Worm (Caenorhabditis elegans) whole organism, L2 larva: ENCODE measurements around the gene K08D8.1.

ENCODE experiments used
- F13H6.1 ChIP-seq: sonication (generic microtip); optimal IDR thresholded peaks from 2 replicates; lab custom pipeline; 2016; ENCODE audit warnings: missing genetic modification characterization, missing compliant biosample characterization
- R02D3.7 ChIP-seq: fragments of 150-350 bp; optimal IDR thresholded peaks from 2 replicates; lab custom pipeline; 2014; ENCODE audit warnings: missing biosample characterization, missing genetic modification characterization
- ceh-82 ChIP-seq: fragments of 150-350 bp; optimal IDR thresholded peaks from 2 replicates; lab custom pipeline; 2014; ENCODE audit warnings: missing biosample characterization, missing genetic modification characterization
- elt-1 ChIP-seq: fragments of 150-350 bp; optimal IDR thresholded peaks from 2 replicates; lab custom pipeline; 2014; ENCODE audit warnings: missing biosample characterization, missing genetic modification characterization
- lin-13 ChIP-seq: fragments of 150-350 bp; optimal IDR thresholded peaks from 2 replicates; lab custom pipeline; 2014; ENCODE audit warnings: missing biosample characterization, missing genetic modification reagents, missing genetic modification characterization
- mbf-1 ChIP-seq: sonication (generic microtip); optimal IDR thresholded peaks from 2 replicates; lab custom pipeline; 2017; ENCODE audit warnings: missing biosample characterization, missing genetic modification characterization
- nhr-12 ChIP-seq: fragments of 150-350 bp; optimal IDR thresholded peaks from 2 replicates; lab custom pipeline; 2014; ENCODE audit warnings: missing biosample characterization, missing genetic modification characterization
- nhr-237 ChIP-seq: fragments of 150-350 bp; optimal IDR thresholded peaks from 2 replicates; lab custom pipeline; 2014; ENCODE audit warnings: missing biosample characterization, missing genetic modification characterization
- nhr-25 ChIP-seq: fragments of 150-350 bp; sonication (generic microtip); optimal IDR thresholded peaks from 3 replicates; lab custom pipeline; 2014; ENCODE audit warnings: missing biosample characterization, missing genetic modification characterization
- unc-39 ChIP-seq: fragments of 150-350 bp; optimal IDR thresholded peaks from 2 replicates; lab custom pipeline; 2014; ENCODE audit warnings: missing biosample characterization, missing genetic modification characterization

ce11 chrIV:12915479-12915878 lies 23.2 kb downstream of the K08D8.1 start, which contains the start of gene srz-15:
- TF ChIP-seq nhr-237 (tag; lab: Kevin White, UChicago): no peak
- TF ChIP-seq nhr-25 (tag; lab: Kevin White, UChicago): no peak
- no peak for TF ChIP-seq F13H6.1
- no peak for TF ChIP-seq lin-13 (GFP tag; lab: Kevin White, UChicago)
- no peak for TF ChIP-seq nhr-12 (tag; lab: Kevin White, UChicago)
- TF ChIP-seq R02D3.7 (tag; lab: Kevin White, UChicago): no peak
- no peak for TF ChIP-seq ceh-82 (tag; lab: Kevin White, UChicago)
- no peak for TF ChIP-seq mbf-1 (tag; lab: Kevin White, UChicago)
- no peak for TF ChIP-seq elt-1 (tag; lab: Kevin White, UChicago)
- TF ChIP-seq unc-39: no peak
